Fruit fly (Drosophila melanogaster) whole organism, prepupa: ENCODE measurements around the gene CheB38a.

Experiments
- Blimp-1 ChIP-seq: fragments of 200-800 bp; sonication (Bioruptor generic); optimal IDR thresholded peaks from 3 replicates; lab custom pipeline; 2017; ENCODE audit warnings: missing biosample characterization, missing genetic modification characterization, mild to moderate bottlenecking, moderate library complexity, missing genetic modification reagents
- CG10631 ChIP-seq: fragments of 200-800 bp; sonication (Bioruptor generic); optimal IDR thresholded peaks from 2 replicates; lab custom pipeline; 2016; ENCODE audit warnings: missing biosample characterization, missing genetic modification characterization
- CG10669 ChIP-seq: fragments of 200-800 bp; sonication (Bioruptor generic); optimal IDR thresholded peaks from 3 replicates; lab custom pipeline; 2018; ENCODE audit warnings: missing biosample characterization, mild to moderate bottlenecking, missing genetic modification characterization, moderate library complexity
- CG11762 ChIP-seq: fragments of 200-800 bp; sonication (Bioruptor generic); optimal IDR thresholded peaks from 3 replicates; lab custom pipeline; 2016; ENCODE audit warnings: missing biosample characterization, missing genetic modification characterization; ENCODE audit not compliant: insufficient read depth
- CG15336 ChIP-seq: fragments of 200-800 bp; sonication (Bioruptor generic); IDR thresholded peaks from 2 replicates; pipeline ENCODE4 v1.3.6; 2022; ENCODE audit warnings: missing biosample characterization, missing genetic modification characterization
- CG1621 ChIP-seq: fragments of 200-800 bp; sonication (Bioruptor generic); optimal IDR thresholded peaks from 3 replicates; lab custom pipeline; 2018; ENCODE audit warnings: missing biosample characterization, mild to moderate bottlenecking, missing genetic modification characterization
- CG16779 ChIP-seq: fragments of 200-800 bp; sonication (Bioruptor generic); optimal IDR thresholded peaks from 3 replicates; lab custom pipeline; 2017; ENCODE audit warnings: missing biosample characterization, mild to moderate bottlenecking, missing genetic modification characterization
- CG31627 ChIP-seq: fragments of 200-800 bp; sonication (Bioruptor generic); optimal IDR thresholded peaks from 3 replicates; lab custom pipeline; 2016; ENCODE audit warnings: missing biosample characterization, missing genetic modification characterization
- CG34406 ChIP-seq: fragments of 200-800 bp; sonication (Bioruptor generic); optimal IDR thresholded peaks from 3 replicates; lab custom pipeline; 2016; ENCODE audit warnings: missing biosample characterization, missing genetic modification characterization
- CG4318 ChIP-seq: fragments of 200-800 bp; sonication (Bioruptor generic); optimal IDR thresholded peaks from 3 replicates; lab custom pipeline; 2017; ENCODE audit warnings: missing biosample characterization, mild to moderate bottlenecking, missing genetic modification characterization
- CG6163 ChIP-seq: fragments of 200-800 bp; sonication (Bioruptor generic); IDR thresholded peaks from 3 replicates; pipeline ENCODE4 v1.3.6; 2022; ENCODE audit warnings: missing biosample characterization, missing genetic modification characterization
- CG6792 ChIP-seq: fragments of 200-800 bp; sonication (Bioruptor generic); optimal IDR thresholded peaks from 3 replicates; lab custom pipeline; 2016; ENCODE audit warnings: missing biosample characterization, missing genetic modification characterization
- CG6854 ChIP-seq: fragments of 200-800 bp; sonication (Bioruptor generic); optimal IDR thresholded peaks from 2 replicates; lab custom pipeline; 2017; ENCODE audit warnings: missing biosample characterization, mild to moderate bottlenecking, missing genetic modification characterization
- CG8319 ChIP-seq: fragments of 200-800 bp; sonication (Bioruptor generic); optimal IDR thresholded peaks from 3 replicates; lab custom pipeline; 2016; ENCODE audit warnings: missing biosample characterization, missing genetic modification characterization
- CG8632 ChIP-seq: fragments of 200-800 bp; sonication (Bioruptor generic); optimal IDR thresholded peaks from 3 replicates; lab custom pipeline; 2016; ENCODE audit warnings: missing biosample characterization, missing genetic modification characterization
- CG9139 ChIP-seq: fragments of 200-800 bp; sonication (Bioruptor generic); optimal IDR thresholded peaks from 3 replicates; lab custom pipeline; 2017; ENCODE audit warnings: missing biosample characterization, mild to moderate bottlenecking, missing genetic modification characterization
- Eip75B ChIP-seq: fragments of 200-800 bp; sonication (Bioruptor generic); optimal IDR thresholded peaks from 3 replicates; lab custom pipeline; 2016; ENCODE audit warnings: missing biosample characterization, missing genetic modification characterization
- Eip78C ChIP-seq: fragments of 200-800 bp; sonication (Bioruptor generic); peaks from one replicate; lab custom pipeline; 2016; ENCODE audit warnings: missing biosample characterization, missing genetic modification characterization
- Eip93F ChIP-seq: fragments of 200-800 bp; sonication (Bioruptor generic); optimal IDR thresholded peaks from 2 replicates; lab custom pipeline; 2016; ENCODE audit warnings: missing biosample characterization, mild to moderate bottlenecking, missing genetic modification characterization
- Ets21C ChIP-seq: fragments of 200-800 bp; sonication (Bioruptor generic); optimal IDR thresholded peaks from 3 replicates; lab custom pipeline; 2016; ENCODE audit warnings: missing biosample characterization, missing genetic modification characterization
- Ets96B ChIP-seq: fragments of 200-800 bp; optimal IDR thresholded peaks from 2 replicates; lab custom pipeline; 2019; ENCODE audit warnings: missing biosample characterization, mild to moderate bottlenecking, missing genetic modification characterization, moderate library complexity
- Gug ChIP-seq: fragments of 200-800 bp; sonication (Bioruptor generic); IDR thresholded peaks from 2 replicates; pipeline ENCODE4 v1.3.6; 2022; ENCODE audit warnings: missing biosample characterization, missing genetic modification characterization
- Hr4 ChIP-seq: fragments of 200-800 bp; sonication (Bioruptor generic); optimal IDR thresholded peaks from 3 replicates; lab custom pipeline; 2016; ENCODE audit warnings: missing biosample characterization, missing genetic modification characterization
- Lpt ChIP-seq: fragments of 200-800 bp; sonication (Bioruptor generic); optimal IDR thresholded peaks from 3 replicates; lab custom pipeline; 2016; ENCODE audit warnings: missing biosample characterization, missing genetic modification characterization
- Met ChIP-seq: fragments of 200-800 bp; sonication (Bioruptor generic); optimal IDR thresholded peaks from 3 replicates; lab custom pipeline; 2016; ENCODE audit warnings: missing biosample characterization, missing genetic modification characterization
- Smox ChIP-seq: fragments of 200-800 bp; sonication (Bioruptor generic); optimal IDR thresholded peaks from 3 replicates; lab custom pipeline; 2016; ENCODE audit warnings: missing biosample characterization, missing genetic modification characterization
- Sox102F ChIP-seq: fragments of 200-800 bp; sonication (Bioruptor generic); optimal IDR thresholded peaks from 2 replicates; lab custom pipeline; 2016; ENCODE audit warnings: missing biosample characterization, mild to moderate bottlenecking, missing genetic modification characterization
- Sox14 ChIP-seq: fragments of 200-800 bp; sonication (Bioruptor generic); optimal IDR thresholded peaks from 3 replicates; lab custom pipeline; 2016; ENCODE audit warnings: missing biosample characterization, missing genetic modification characterization
- Sox15 ChIP-seq: fragments of 200-800 bp; sonication (Bioruptor generic); optimal IDR thresholded peaks from 3 replicates; lab custom pipeline; 2016; ENCODE audit warnings: missing biosample characterization, missing genetic modification characterization
- acj6 ChIP-seq: fragments of 200-800 bp; sonication (Bioruptor generic); optimal IDR thresholded peaks from 3 replicates; lab custom pipeline; 2016; ENCODE audit warnings: missing biosample characterization, missing genetic modification characterization
- cyc ChIP-seq: fragments of 200-800 bp; sonication (Bioruptor generic); optimal IDR thresholded peaks from 3 replicates; lab custom pipeline; 2016; ENCODE audit warnings: missing biosample characterization, missing genetic modification characterization
- dac ChIP-seq: fragments of 200-800 bp; sonication (Bioruptor generic); optimal IDR thresholded peaks from 2 replicates; lab custom pipeline; 2017; ENCODE audit warnings: missing biosample characterization, mild to moderate bottlenecking, missing genetic modification characterization
- dsx ChIP-seq: fragments of 200-800 bp; optimal IDR thresholded peaks from 3 replicates; lab custom pipeline; 2019; ENCODE audit warnings: missing biosample characterization, mild to moderate bottlenecking, missing genetic modification characterization, moderate library complexity; ENCODE audit not compliant: poor library complexity, severe bottlenecking
- eg ChIP-seq: fragments of 200-800 bp; sonication (Bioruptor generic); IDR thresholded peaks from 3 replicates; pipeline ENCODE4 v1.3.6; 2022; ENCODE audit warnings: missing biosample characterization, missing genetic modification characterization
- fd59A ChIP-seq: fragments of 200-800 bp; sonication (Bioruptor generic); optimal IDR thresholded peaks from 2 replicates; lab custom pipeline; 2017; ENCODE audit warnings: missing biosample characterization, mild to moderate bottlenecking, missing genetic modification characterization, missing genetic modification reagents
- fkh ChIP-seq: fragments of 200-800 bp; sonication (Bioruptor generic); optimal IDR thresholded peaks from 3 replicates; lab custom pipeline; 2017; ENCODE audit warnings: missing biosample characterization, mild to moderate bottlenecking, missing genetic modification characterization, moderate library complexity
- lz ChIP-seq: fragments of 200-800 bp; sonication (Bioruptor generic); optimal IDR thresholded peaks from 3 replicates; lab custom pipeline; 2016; ENCODE audit warnings: missing biosample characterization, missing genetic modification characterization
- net ChIP-seq: fragments of 200-800 bp; sonication (Bioruptor generic); optimal IDR thresholded peaks from 3 replicates; lab custom pipeline; 2016; ENCODE audit warnings: missing biosample characterization, missing genetic modification characterization
- pdm3 ChIP-seq: fragments of 200-800 bp; sonication (Bioruptor generic); optimal IDR thresholded peaks from 3 replicates; lab custom pipeline; 2016; ENCODE audit warnings: missing biosample characterization, missing genetic modification characterization
- spab ChIP-seq: fragments of 200-800 bp; sonication (Bioruptor generic); optimal IDR thresholded peaks from 2 replicates; lab custom pipeline; 2017; ENCODE audit warnings: missing biosample characterization, mild to moderate bottlenecking, missing genetic modification characterization, missing genetic modification reagents
- ss ChIP-seq, 2 experiments: fragments of 200-800 bp; sonication (Bioruptor generic); optimal IDR thresholded peaks; 2 replicates in 1 of 2; 3 replicates in 1 of 2; lab custom pipeline; 2017 to 2018; ENCODE audit warnings: mild to moderate bottlenecking in 2 of 2, missing biosample characterization in 2 of 2, missing genetic modification characterization in 2 of 2, moderate library complexity in 1 of 2
- svp ChIP-seq: fragments of 200-800 bp; sonication (Bioruptor generic); peaks from one replicate; lab custom pipeline; 2016; ENCODE audit warnings: missing biosample characterization, missing genetic modification characterization
- vri ChIP-seq: fragments of 200-800 bp; sonication (Bioruptor generic); optimal IDR thresholded peaks from 3 replicates; lab custom pipeline; 2016; ENCODE audit warnings: missing biosample characterization, mild to moderate bottlenecking, missing genetic modification characterization

Gene CheB38a

dm6 chr2L:20823196-20824105 is 5.1 kb upstream of the CheB38a start (continued):
- TF ChIP-seq CG11762 (GFP tag; lab: Kevin White, UChicago), result no peak
- no peak for TF ChIP-seq fkh (GFP tag; lab: Kevin White, UChicago)
- TF ChIP-seq vri (GFP tag; lab: Kevin White, UChicago), result peak; percentile 85
- peak; percentile 56 for TF ChIP-seq CG9139
- TF ChIP-seq spab, result peak; percentile 11
- no peak for TF ChIP-seq Sox15 (GFP tag; lab: Kevin White, UChicago)
- peak; percentile 2 for TF ChIP-seq CG16779 (tag; lab: Kevin White, UChicago)
- no peak for TF ChIP-seq Hr4 (GFP tag; lab: Kevin White, UChicago)
- TF ChIP-seq CG6854, result peak; percentile 74
- no peak for TF ChIP-seq Met
- TF ChIP-seq lz (GFP tag; lab: Kevin White, UChicago), result no peak
- no peak for TF ChIP-seq Lpt (GFP tag; lab: Kevin White, UChicago)
- TF ChIP-seq CG6792 (GFP tag; lab: Kevin White, UChicago), result no peak
- TF ChIP-seq Sox102F, result peak; percentile 54

dm6 chr2L:20822489-20823195 is 4.3 kb upstream of the CheB38a start, which contains the start of gene CG9331:
TSS of gene CG9331 (plus strand) at chr2L:20822828.
- TF ChIP-seq Gug (GFP tag; lab: Robert Waterston, UW), result no peak
- peak; percentile 5 for TF ChIP-seq Eip93F (GFP tag; lab: Kevin White, UChicago)
- TF ChIP-seq Eip78C (GFP tag; lab: Kevin White, UChicago), result peak; percentile 81
- no peak for TF ChIP-seq Ets96B (tag; lab: Kevin White, UChicago)
- TF ChIP-seq Ets21C (GFP tag; lab: Kevin White, UChicago), result no peak
- TF ChIP-seq Blimp-1 (GFP tag; lab: Kevin White, UChicago), result peak; percentile 59
- TF ChIP-seq CG4318 (GFP tag; lab: Kevin White, UChicago), result no peak
- peak; percentile 56; the same call in 2 of the 3 replicates for TF ChIP-seq CG6163 (GFP tag; lab: Robert Waterston, UW)
- peak; percentile 39 for TF ChIP-seq CG10631
- no peak for TF ChIP-seq svp (GFP tag; lab: Kevin White, UChicago)
- TF ChIP-seq cyc (GFP tag; lab: Kevin White, UChicago), result no peak
- TF ChIP-seq CG8632, result no peak
- TF ChIP-seq acj6 (GFP tag; lab: Kevin White, UChicago), result no peak
- TF ChIP-seq vri (GFP tag; lab: Kevin White, UChicago), result peak; percentile 100
- TF ChIP-seq net (GFP tag; lab: Kevin White, UChicago), result no peak
- TF ChIP-seq Sox102F, result peak; percentile 39
- no peak for TF ChIP-seq Eip75B (GFP tag; lab: Kevin White, UChicago)
- TF ChIP-seq CG1621, result peak; percentile 42
- peak; percentile 85 for TF ChIP-seq Sox14
- TF ChIP-seq CG15336 (GFP tag; lab: Robert Waterston, UW), result peak; percentile 9; the same call in 1 of the 2 replicates
- no peak for TF ChIP-seq lz (GFP tag; lab: Kevin White, UChicago)
- TF ChIP-seq Smox (GFP tag; lab: Kevin White, UChicago), result no peak

dm6 chr2L:20822025-20822371 is 3.7 kb upstream of the CheB38a start:
- TF ChIP-seq Smox (GFP tag; lab: Kevin White, UChicago) (peak; percentile 10), dsx (GFP tag; lab: Kevin White, UChicago) (peak; percentile 71), lz (GFP tag; lab: Kevin White, UChicago) (no peak), CG16779 (tag; lab: Kevin White, UChicago) (no peak), CG6163 (GFP tag; lab: Robert Waterston, UW) (peak; percentile 63), pdm3 (GFP tag; lab: Kevin White, UChicago) (no peak), CG31627 (GFP tag; lab: Kevin White, UChicago) (peak; percentile 8), fd59A (GFP tag; lab: Kevin White, UChicago) (peak; percentile 9), dac (GFP tag; lab: Kevin White, UChicago) (no peak), CG4318 (GFP tag; lab: Kevin White, UChicago) (no peak), CG34406 (GFP tag; lab: Kevin White, UChicago) (no peak), Gug (GFP tag; lab: Robert Waterston, UW) (no peak), ss (GFP tag; optimal IDR thresholded peaks at IDR 0.05; lab: Kevin White, UChicago) (peak in 1 of 2 experiments; percentile 64), Sox14 (no peak), net (GFP tag; lab: Kevin White, UChicago) (no peak), eg (GFP tag; lab: Robert Waterston, UW) (no peak), Eip93F (GFP tag; lab: Kevin White, UChicago) (no peak), CG8319 (GFP tag; lab: Kevin White, UChicago) (no peak), fkh (GFP tag; lab: Kevin White, UChicago) (no peak), CG10669 (no peak), cyc (GFP tag; lab: Kevin White, UChicago) (no peak), CG6792 (GFP tag; lab: Kevin White, UChicago) (no peak), acj6 (GFP tag; lab: Kevin White, UChicago) (no peak), Eip75B (GFP tag; lab: Kevin White, UChicago) (no peak), vri (GFP tag; lab: Kevin White, UChicago) (no peak)
